Worm (Caenorhabditis elegans): ENCODE measurements around the gene T02D1.9.

DNA sequence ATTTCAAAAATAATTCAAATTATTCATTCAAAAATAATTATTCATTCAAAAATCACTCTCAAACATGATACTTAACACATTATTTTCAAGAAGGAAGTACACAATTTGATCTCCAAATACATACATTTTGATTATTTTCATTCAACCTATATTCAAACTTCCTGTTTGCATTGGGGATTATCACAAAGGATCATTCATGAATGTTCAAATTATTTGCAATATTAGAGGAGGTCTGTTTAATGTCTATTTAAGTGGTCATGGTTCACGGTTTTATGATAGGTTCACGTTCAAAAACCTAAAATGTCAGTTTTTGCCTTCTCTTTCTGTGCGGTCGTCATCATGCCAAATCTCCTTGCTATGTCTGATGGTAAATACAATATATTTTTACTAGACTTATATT is 46.2 kb downstream of the T02D1.9 start, which contains the start of gene clec-202:
- no peak for TF ChIP-seq lin-15B (tag; optimal IDR thresholded peaks at IDR 0.05)
- TF ChIP-seq fos-1 (tag; optimal IDR thresholded peaks at IDR 0.05): no peak
